Worm (Caenorhabditis elegans) whole organism, L2 larva: ENCODE measurements around the gene sdz-27.

Source experiments
- C34F6.9 ChIP-seq: fragments of 150-350 bp; optimal IDR thresholded peaks from 2 replicates; lab custom pipeline; 2014; ENCODE audit warnings: missing biosample characterization, missing genetic modification characterization
- F13H6.1 ChIP-seq: sonication (generic microtip); optimal IDR thresholded peaks from 2 replicates; lab custom pipeline; 2016; ENCODE audit warnings: missing genetic modification characterization, missing compliant biosample characterization
- R02D3.7 ChIP-seq: fragments of 150-350 bp; optimal IDR thresholded peaks from 2 replicates; lab custom pipeline; 2014; ENCODE audit warnings: missing biosample characterization, missing genetic modification characterization
- Y55F3AM.14 ChIP-seq: fragments of 200-800 bp; sonication (Bioruptor generic); optimal IDR thresholded peaks from 2 replicates; lab custom pipeline; 2018; ENCODE audit warnings: mild to moderate bottlenecking, missing genetic modification characterization, missing compliant biosample characterization
- ZK546.5 ChIP-seq: sonication (generic microtip); optimal IDR thresholded peaks from 2 replicates; lab custom pipeline; 2017; ENCODE audit warnings: missing biosample characterization, missing genetic modification characterization
- alr-1 ChIP-seq: fragments of 150-350 bp; optimal IDR thresholded peaks from 2 replicates; lab custom pipeline; 2014; ENCODE audit warnings: missing biosample characterization, missing genetic modification characterization
- ama-1 ChIP-seq: fragments of 150-350 bp; optimal IDR thresholded peaks from 2 replicates; lab custom pipeline; 2018; ENCODE audit warnings: inconsistent platforms
- blmp-1 ChIP-seq: sonication (generic microtip); optimal IDR thresholded peaks from 2 replicates; lab custom pipeline; 2017; ENCODE audit warnings: missing genetic modification characterization, mild to moderate bottlenecking, missing compliant biosample characterization, antibody characterized with exemption, moderate library complexity; ENCODE audit not compliant: insufficient read depth
- ceh-16 ChIP-seq: fragments of 150-350 bp; optimal IDR thresholded peaks from 2 replicates; lab custom pipeline; 2014; ENCODE audit warnings: missing biosample characterization, missing genetic modification characterization
- ceh-82 ChIP-seq: fragments of 150-350 bp; optimal IDR thresholded peaks from 2 replicates; lab custom pipeline; 2014; ENCODE audit warnings: missing biosample characterization, missing genetic modification characterization
- crh-2 ChIP-seq: sonication (generic microtip); optimal IDR thresholded peaks from 2 replicates; lab custom pipeline; 2017; ENCODE audit warnings: missing biosample characterization, missing genetic modification characterization
- elt-3 ChIP-seq: sonication (generic microtip); optimal IDR thresholded peaks from 2 replicates; lab custom pipeline; 2017; ENCODE audit warnings: missing biosample characterization, missing genetic modification characterization
- fos-1 ChIP-seq: fragments of 150-350 bp; optimal IDR thresholded peaks from 2 replicates; lab custom pipeline; 2014; ENCODE audit warnings: missing biosample characterization, missing genetic modification characterization
- gmeb-1 ChIP-seq: fragments of 150-350 bp; optimal IDR thresholded peaks from 2 replicates; lab custom pipeline; 2014; ENCODE audit warnings: missing biosample characterization, missing genetic modification characterization
- lin-11 ChIP-seq: fragments of 150-350 bp; sonication (generic microtip); optimal IDR thresholded peaks from 2 replicates; lab custom pipeline; 2014; ENCODE audit warnings: missing biosample characterization, missing genetic modification characterization, inconsistent platforms, mixed read lengths
- lin-13 ChIP-seq: fragments of 150-350 bp; optimal IDR thresholded peaks from 2 replicates; lab custom pipeline; 2014; ENCODE audit warnings: missing biosample characterization, missing genetic modification reagents, missing genetic modification characterization
- lsy-2 ChIP-seq, 2 experiments: fragments of 150-350 bp in 1 of 2; sonication (generic microtip) in 1 of 2; optimal IDR thresholded peaks; 2 replicates each; lab custom pipeline; 2014 to 2017; ENCODE audit warnings: missing biosample characterization in 2 of 2, missing genetic modification characterization in 2 of 2
- mbf-1 ChIP-seq: sonication (generic microtip); optimal IDR thresholded peaks from 2 replicates; lab custom pipeline; 2017; ENCODE audit warnings: missing biosample characterization, missing genetic modification characterization
- mdl-1 ChIP-seq, 2 experiments: fragments of 150-350 bp in 1 of 2; sonication (generic microtip) in 1 of 2; optimal IDR thresholded peaks; 2 replicates each; lab custom pipeline; 2017; ENCODE audit warnings: missing biosample characterization in 2 of 2, missing genetic modification characterization in 2 of 2
- nhr-10 ChIP-seq: sonication (generic microtip); optimal IDR thresholded peaks from 2 replicates; lab custom pipeline; 2017; ENCODE audit warnings: missing biosample characterization, missing genetic modification characterization
- nhr-12 ChIP-seq: fragments of 150-350 bp; optimal IDR thresholded peaks from 2 replicates; lab custom pipeline; 2014; ENCODE audit warnings: missing biosample characterization, missing genetic modification characterization
- nhr-129 ChIP-seq: fragments of 150-350 bp; optimal IDR thresholded peaks from 2 replicates; lab custom pipeline; 2014; ENCODE audit warnings: missing biosample characterization, missing genetic modification characterization
- nhr-21 ChIP-seq: fragments of 150-350 bp; optimal IDR thresholded peaks from 2 replicates; lab custom pipeline; 2014; ENCODE audit warnings: missing biosample characterization, missing genetic modification characterization
- nhr-237 ChIP-seq: fragments of 150-350 bp; optimal IDR thresholded peaks from 2 replicates; lab custom pipeline; 2014; ENCODE audit warnings: missing biosample characterization, missing genetic modification characterization
- nhr-25 ChIP-seq: fragments of 150-350 bp; sonication (generic microtip); optimal IDR thresholded peaks from 3 replicates; lab custom pipeline; 2014; ENCODE audit warnings: missing biosample characterization, missing genetic modification characterization
- nhr-77 ChIP-seq: fragments of 150-350 bp; optimal IDR thresholded peaks from 2 replicates; lab custom pipeline; 2014; ENCODE audit warnings: missing biosample characterization, missing genetic modification characterization
- sem-4 ChIP-seq: fragments of 150-350 bp; optimal IDR thresholded peaks from 2 replicates; lab custom pipeline; 2014; ENCODE audit warnings: missing biosample characterization, missing genetic modification reagents, missing genetic modification characterization
- skn-1 ChIP-seq: sonication (generic microtip); optimal IDR thresholded peaks from 2 replicates; lab custom pipeline; 2017; ENCODE audit warnings: missing biosample characterization, missing genetic modification characterization
- sma-3 ChIP-seq: sonication (generic microtip); optimal IDR thresholded peaks from 2 replicates; lab custom pipeline; 2016; ENCODE audit warnings: missing genetic modification reagents, missing genetic modification characterization, missing compliant biosample characterization
- unc-39 ChIP-seq: fragments of 150-350 bp; optimal IDR thresholded peaks from 2 replicates; lab custom pipeline; 2014; ENCODE audit warnings: missing biosample characterization, missing genetic modification characterization
- unc-55 ChIP-seq: fragments of 150-350 bp; sonication (generic microtip); optimal IDR thresholded peaks from 3 replicates; lab custom pipeline; 2014; ENCODE audit warnings: missing biosample characterization, missing genetic modification reagents, missing genetic modification characterization
- zag-1 ChIP-seq: fragments of 150-350 bp; optimal IDR thresholded peaks from 2 replicates; lab custom pipeline; 2014; ENCODE audit warnings: missing biosample characterization, missing genetic modification characterization
- ztf-1 ChIP-seq: fragments of 200-800 bp; sonication (Bioruptor generic); conservative IDR thresholded peaks from 2 replicates; pipeline ENCODE4 v1.3.6; 2022; ENCODE audit warnings: missing genetic modification characterization, missing compliant biosample characterization
- ztf-4 ChIP-seq: fragments of 150-350 bp; optimal IDR thresholded peaks from 2 replicates; lab custom pipeline; 2014; ENCODE audit warnings: missing biosample characterization, missing genetic modification characterization

Gene sdz-27

ce11 chrIV:11186729-11187128 lies at the start of gene sdz-27:
TSS of gene sdz-27 (plus strand) at chrIV:11187029.
- no peak for TF ChIP-seq ztf-1

- peak; percentile 14 to 80 for TF ChIP-seq lsy-2 (tag; optimal IDR thresholded peaks at IDR 0.05; lab: Kevin White, UChicago)
- TF ChIP-seq nhr-25 (tag; lab: Kevin White, UChicago): peak; percentile 5
- TF ChIP-seq unc-55: peak; percentile 78
- no peak for TF ChIP-seq R02D3.7
- peak; percentile 92 for TF ChIP-seq gmeb-1 (tag; lab: Kevin White, UChicago)
- no peak for TF ChIP-seq ztf-1
- peak; percentile 29 for TF ChIP-seq lin-13
- no peak for TF ChIP-seq blmp-1 (tag; lab: Kevin White, UChicago)
- TF ChIP-seq sem-4: no peak
- TF ChIP-seq zag-1 (tag; lab: Kevin White, UChicago): no peak
- peak; percentile 79 for TF ChIP-seq C34F6.9 (tag; lab: Kevin White, UChicago)
- TF ChIP-seq crh-2 (tag; lab: Kevin White, UChicago): peak; percentile 6
- no peak for TF ChIP-seq alr-1
- no peak for TF ChIP-seq sma-3 (GFP tag; lab: Kevin White, UChicago)
- no peak for TF ChIP-seq lin-11 (tag; lab: Kevin White, UChicago)
Observed at ce11 chrIV:11142314-11143227, 44.3 kb upstream of the sdz-27 start, which contains the start of gene skih-2. TSS of gene skih-2 (minus strand) at chrIV:11142364.

- TF ChIP-seq R02D3.7: no peak
- no peak for TF ChIP-seq mbf-1
- TF ChIP-seq gmeb-1 (tag; lab: Kevin White, UChicago): no peak
- no peak for TF ChIP-seq ama-1 (lab: Kevin White, UChicago)
- no peak for TF ChIP-seq nhr-129 (tag; lab: Kevin White, UChicago)
- no peak for TF ChIP-seq mdl-1 (tag; optimal IDR thresholded peaks at IDR 0.05; lab: Kevin White, UChicago)
- TF ChIP-seq lin-13: no peak
- no peak for TF ChIP-seq fos-1
Observed at ce11 chrIV:11143228-11143444, 43.7 kb upstream of the sdz-27 start, which contains the start of gene F01G4.4. TSS of gene F01G4.4 (plus strand) at chrIV:11143345.

- TF ChIP-seq F13H6.1 (tag; lab: Kevin White, UChicago) (no peak), nhr-237 (tag; lab: Kevin White, UChicago) (no peak), ama-1 (lab: Kevin White, UChicago) (no peak), lin-11 (tag; lab: Kevin White, UChicago) (no peak), ZK546.5 (tag; lab: Kevin White, UChicago) (no peak), nhr-12 (no peak), unc-39 (tag; lab: Kevin White, UChicago) (no peak)
Observed at ce11 chrIV:11145929-11146339, 40.9 kb upstream of the sdz-27 start.

ce11 chrIV:11146492-11146891 lies 40.3 kb upstream of the sdz-27 start:
- TF ChIP-seq nhr-77 (tag; lab: Kevin White, UChicago) (no peak), nhr-129 (tag; lab: Kevin White, UChicago) (no peak), unc-39 (tag; lab: Kevin White, UChicago) (no peak), elt-3 (tag; lab: Kevin White, UChicago) (no peak), lsy-2 (tag; optimal IDR thresholded peaks at IDR 0.05; lab: Kevin White, UChicago) (no peak), C34F6.9 (tag; lab: Kevin White, UChicago) (no peak), nhr-10 (tag; lab: Kevin White, UChicago) (no peak), F13H6.1 (tag; lab: Kevin White, UChicago) (no peak), ztf-1 (no peak), lin-11 (tag; lab: Kevin White, UChicago) (no peak), ztf-4 (no peak), mbf-1 (no peak), zag-1 (tag; lab: Kevin White, UChicago) (no peak)

- TF ChIP-seq fos-1 (no peak), Y55F3AM.14 (peak; percentile 40), nhr-237 (tag; lab: Kevin White, UChicago) (no peak), lsy-2 (tag; optimal IDR thresholded peaks at IDR 0.05; lab: Kevin White, UChicago) (peak in 1 of 2 experiments; percentile 64), ZK546.5 (tag; lab: Kevin White, UChicago) (peak; percentile 20), nhr-77 (tag; lab: Kevin White, UChicago) (no peak), F13H6.1 (tag; lab: Kevin White, UChicago) (peak; percentile 5), ceh-16 (tag; lab: Kevin White, UChicago) (no peak), ceh-82 (tag; lab: Kevin White, UChicago) (no peak), skn-1 (no peak), sem-4 (peak; percentile 21), ama-1 (lab: Kevin White, UChicago) (peak; percentile 14), lin-13 (peak; percentile 45), crh-2 (tag; lab: Kevin White, UChicago) (peak; percentile 57), ztf-4 (peak; percentile 23), nhr-25 (tag; lab: Kevin White, UChicago) (peak; percentile 46), nhr-21 (peak; percentile 55), sma-3 (GFP tag; lab: Kevin White, UChicago) (peak; percentile 46)
Observed at ce11 chrIV:11146962-11147470, 39.8 kb upstream of the sdz-27 start, which contains the start of gene pigq-1. TSS of gene pigq-1 (minus strand) at chrIV:11147247.
